Worm (Caenorhabditis elegans): Measurements from ENCODE around the gene bcmo-1.

DNA sequence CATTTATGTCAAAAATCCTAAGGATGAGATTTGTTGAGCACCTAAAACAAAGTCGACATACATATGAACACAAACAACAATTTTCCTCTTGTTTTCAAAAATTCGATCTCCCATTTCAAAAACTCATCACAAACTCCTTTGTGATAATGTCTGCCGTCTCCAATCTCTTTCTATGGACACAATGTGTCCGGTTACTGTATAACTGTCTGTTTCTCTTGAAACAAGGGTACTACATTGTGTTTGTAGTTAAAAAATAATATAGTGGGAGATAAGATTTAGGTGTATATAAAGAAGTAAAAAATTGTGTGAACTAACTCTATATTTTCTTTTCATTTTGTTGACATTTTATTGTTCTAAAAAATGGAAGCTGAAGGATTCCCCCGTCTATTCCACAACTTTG, at the start of gene bcmo-1:
- TF ChIP-seq zip-4 (GFP tag; optimal IDR thresholded peaks at IDR 0.05) (no peak), lsy-2 (tag; optimal IDR thresholded peaks at IDR 0.05) (no peak), blmp-1 (tag; optimal IDR thresholded peaks at IDR 0.05) (no peak), mep-1 (tag; optimal IDR thresholded peaks at IDR 0.05) (no peak), jun-1 (tag; optimal IDR thresholded peaks at IDR 0.05) (no peak), unc-98 (GFP tag; IDR thresholded peaks at IDR 0.05) (no peak), nhr-12 (tag; optimal IDR thresholded peaks at IDR 0.05) (no peak), mef-2 (tag; optimal IDR thresholded peaks at IDR 0.05) (no peak), unc-130 (tag; optimal IDR thresholded peaks at IDR 0.05) (no peak), pqm-1 (tag; optimal IDR thresholded peaks at IDR 0.05) (no peak), egl-27 (tag; optimal IDR thresholded peaks at IDR 0.05) (no peak), aly-2 (tag; optimal IDR thresholded peaks at IDR 0.05) (no peak)
